Fruit fly (Drosophila melanogaster) whole organism: ENCODE results near the gene Marf.

Experiments used
- CG8478 ChIP-seq: fragments of >200 bp; optimal IDR thresholded peaks from 2 replicates; lab custom pipeline; 2018; ENCODE audit warnings: inconsistent platforms
- Dll ChIP-seq: fragments of >200 bp; optimal IDR thresholded peaks from 2 replicates; lab custom pipeline; 2017
- EcR ChIP-seq, 2 experiments: fragments of >200 bp; optimal IDR thresholded peaks; 2 replicates each; lab custom pipeline; 2017; ENCODE audit warnings: missing biosample characterization in 2 of 2, missing genetic modification characterization in 2 of 2, missing genetic modification reagents in 2 of 2
- pan ChIP-seq: fragments of >200 bp; optimal IDR thresholded peaks from 2 replicates; lab custom pipeline; 2017
- psq ChIP-seq: fragments of >200 bp; optimal IDR thresholded peaks from 2 replicates; lab custom pipeline; 2017
- usp ChIP-seq: fragments of >200 bp; optimal IDR thresholded peaks from 2 replicates; lab custom pipeline; 2017; ENCODE audit warnings: missing biosample characterization, missing genetic modification characterization, mixed read lengths

The Marf gene

dm6 chrX:6365632-6366356 is at the start of gene Marf, which contains the start of gene swa:
Gene Marf (plus strand): TSS chrX:6365949.
Gene swa (minus strand): TSS chrX:6365708.
- TF ChIP-seq CG8478 = no peak

- no peak for TF ChIP-seq CG8478
- no peak for TF ChIP-seq psq (lab: Kevin White, UChicago)
- TF ChIP-seq Dll (lab: Kevin White, UChicago) = no peak
- no peak for TF ChIP-seq pan (lab: Kevin White, UChicago)
- TF ChIP-seq EcR (GFP tag; optimal IDR thresholded peaks at IDR 0.05; lab: Kevin White, UChicago) = no peak
- TF ChIP-seq usp (GFP tag; lab: Kevin White, UChicago) = no peak
Measured at dm6 chrX:6316858-6317474, 48.8 kb upstream of the Marf start.

DNA sequence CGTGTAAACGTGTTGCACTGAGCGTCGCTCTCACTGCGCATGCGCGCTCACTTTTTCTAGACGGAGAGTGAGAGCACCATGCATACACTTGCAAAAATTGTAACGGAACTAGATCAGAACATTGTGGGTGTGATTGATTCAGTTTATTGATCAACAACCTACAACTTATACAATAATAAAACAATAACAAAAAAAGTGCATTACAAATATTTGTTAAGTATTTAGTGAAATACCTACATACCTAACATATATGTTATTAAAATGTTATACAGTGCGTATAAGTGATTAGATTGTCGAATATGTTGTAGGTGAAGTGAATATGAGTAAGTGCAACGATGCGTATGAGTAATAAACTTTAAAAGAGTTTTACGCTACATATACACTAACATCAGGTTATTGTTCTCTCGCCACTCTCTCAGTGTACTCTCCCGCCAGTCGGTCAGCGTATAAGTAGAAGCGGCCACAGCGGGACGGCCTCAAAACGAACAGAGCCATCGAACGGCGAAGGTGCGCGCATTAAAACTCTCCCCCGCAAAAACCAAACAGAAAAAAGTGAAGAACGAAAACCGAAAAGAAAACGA is 35.3 kb upstream of the Marf start, which contains the start of gene CG42240:
TSS of gene CG42240 (plus strand) at position 474 of the 581 bp plus-strand sequence.
- no peak for TF ChIP-seq EcR (GFP tag; optimal IDR thresholded peaks at IDR 0.05; lab: Kevin White, UChicago)
- TF ChIP-seq usp (GFP tag; lab: Kevin White, UChicago) = no peak
- no peak for TF ChIP-seq CG8478
- TF ChIP-seq pan (lab: Kevin White, UChicago) = no peak
- no peak for TF ChIP-seq psq (lab: Kevin White, UChicago)
- TF ChIP-seq Dll (lab: Kevin White, UChicago) = no peak

DNA sequence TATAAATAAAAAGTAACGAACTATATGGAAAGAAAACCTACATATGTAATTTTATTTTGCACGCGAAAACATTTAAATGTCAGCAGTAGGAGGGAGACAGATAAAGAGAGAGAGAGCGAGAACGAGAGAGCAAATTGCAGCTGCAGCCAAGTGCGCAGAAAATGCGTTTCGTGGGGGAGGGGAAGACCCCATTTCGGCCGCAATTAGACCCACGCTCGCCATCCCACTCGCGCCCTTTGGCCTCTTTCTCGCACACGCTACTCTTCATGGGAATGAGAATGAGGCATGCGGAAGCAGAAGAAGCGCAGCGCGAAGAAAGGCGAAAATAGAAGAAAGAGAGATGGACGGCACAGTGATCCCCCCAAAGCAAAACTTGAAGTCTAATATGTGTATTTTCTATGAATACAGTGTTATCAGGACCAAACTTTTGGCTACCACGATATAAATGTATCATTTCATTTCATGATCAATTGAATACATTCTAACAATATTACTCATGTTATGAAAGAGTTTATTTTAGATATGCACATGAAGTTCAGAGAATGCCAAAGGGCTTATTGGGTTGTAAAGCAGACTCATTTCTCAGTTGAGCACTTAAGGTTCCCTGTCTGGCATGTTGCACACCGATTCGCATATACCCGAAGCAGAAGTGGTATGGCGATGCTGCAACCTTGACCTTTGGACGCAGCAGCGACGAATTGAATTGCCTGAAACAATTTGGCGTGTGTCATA is 32.6 kb upstream of the Marf start:
- no peak for TF ChIP-seq CG8478
- no peak for TF ChIP-seq EcR (GFP tag; optimal IDR thresholded peaks at IDR 0.05; lab: Kevin White, UChicago)
- no peak for TF ChIP-seq usp (GFP tag; lab: Kevin White, UChicago)
- TF ChIP-seq pan (lab: Kevin White, UChicago) = no peak
- no peak for TF ChIP-seq Dll (lab: Kevin White, UChicago)
- no peak for TF ChIP-seq psq (lab: Kevin White, UChicago)

dm6 chrX:6334945-6335344 is 30.8 kb upstream of the Marf start:
- TF ChIP-seq pan (lab: Kevin White, UChicago) (no peak), usp (GFP tag; lab: Kevin White, UChicago) (no peak), CG8478 (no peak), EcR (GFP tag; optimal IDR thresholded peaks at IDR 0.05; lab: Kevin White, UChicago) (no peak), Dll (lab: Kevin White, UChicago) (no peak), psq (lab: Kevin White, UChicago) (no peak)

dm6 chrX:6337702-6338101 is 28.0 kb upstream of the Marf start, which contains the start of gene CG3842:
Gene CG3842 (plus strand): TSS chrX:6337762.
- TF ChIP-seq EcR (GFP tag; optimal IDR thresholded peaks at IDR 0.05; lab: Kevin White, UChicago) (no peak), CG8478 (no peak), pan (lab: Kevin White, UChicago) (no peak), psq (lab: Kevin White, UChicago) (no peak), Dll (lab: Kevin White, UChicago) (no peak)

dm6 chrX:6338738-6339614 is 26.8 kb upstream of the Marf start:
- TF ChIP-seq EcR (GFP tag; optimal IDR thresholded peaks at IDR 0.05; lab: Kevin White, UChicago) (no peak), Dll (lab: Kevin White, UChicago) (no peak), CG8478 (no peak), pan (lab: Kevin White, UChicago) (no peak), usp (GFP tag; lab: Kevin White, UChicago) (no peak), psq (lab: Kevin White, UChicago) (no peak)

dm6 chrX:6339970-6340548 is 25.7 kb upstream of the Marf start:
- no peak for TF ChIP-seq Dll (lab: Kevin White, UChicago)
- TF ChIP-seq EcR (GFP tag; optimal IDR thresholded peaks at IDR 0.05; lab: Kevin White, UChicago) = peak in 1 of 2 experiments; percentile 30

- no peak for TF ChIP-seq psq (lab: Kevin White, UChicago)
- TF ChIP-seq EcR (GFP tag; optimal IDR thresholded peaks at IDR 0.05; lab: Kevin White, UChicago) = no peak
- no peak for TF ChIP-seq usp (GFP tag; lab: Kevin White, UChicago)
- TF ChIP-seq pan (lab: Kevin White, UChicago) = no peak
- no peak for TF ChIP-seq Dll (lab: Kevin White, UChicago)
- TF ChIP-seq CG8478 = no peak
Measured at dm6 chrX:6340593-6341068, 25.1 kb upstream of the Marf start.

DNA sequence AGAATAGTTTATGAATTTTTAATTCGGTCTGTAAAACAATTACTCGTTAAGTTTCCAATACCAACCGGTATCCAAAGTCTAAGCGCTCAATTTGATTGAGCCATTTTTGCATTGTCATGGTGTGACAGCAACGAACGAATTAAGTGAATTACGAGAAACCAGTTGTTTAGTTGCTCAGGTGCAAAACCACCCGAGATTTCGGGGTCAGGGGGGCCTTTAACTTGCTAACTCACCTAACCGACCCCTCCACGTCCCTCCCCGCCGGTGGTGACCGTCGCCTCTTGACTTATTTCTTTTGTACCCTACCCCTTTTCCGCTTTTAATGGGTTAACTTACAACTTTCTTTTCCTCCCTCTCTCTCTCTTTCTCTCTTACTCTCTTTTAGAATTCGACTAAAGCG is 24.1 kb upstream of the Marf start:
- TF ChIP-seq usp (GFP tag; lab: Kevin White, UChicago) (no peak), Dll (lab: Kevin White, UChicago) (no peak), EcR (GFP tag; optimal IDR thresholded peaks at IDR 0.05; lab: Kevin White, UChicago) (no peak), CG8478 (no peak), psq (lab: Kevin White, UChicago) (no peak), pan (lab: Kevin White, UChicago) (no peak)
